Fruit fly (Drosophila melanogaster) ovary, adult (tissue): ENCODE measurements around the gene CG33189.

Source experiments
- CG17801 ChIP-seq: fragments of 200-800 bp; optimal IDR thresholded peaks from 2 replicates; lab custom pipeline; 2019; ENCODE audit warnings: missing biosample characterization, mild to moderate bottlenecking, missing genetic modification characterization, moderate library complexity; ENCODE audit not compliant: partially characterized antibody

The CG33189 gene

dm6 chr3R:8807831-8808517 lies 27.4 kb upstream of the CG33189 start:
- no peak for TF ChIP-seq CG17801 (GFP tag; lab: Kevin White, UChicago)

dm6 chr3R:8807048-8807447 lies 26.5 kb upstream of the CG33189 start:
- TF ChIP-seq CG17801 (GFP tag; lab: Kevin White, UChicago), result no peak

dm6 chr3R:8806638-8807037 lies 26.0 kb upstream of the CG33189 start:
- TF ChIP-seq CG17801 (GFP tag; lab: Kevin White, UChicago), result no peak

dm6 chr3R:8806104-8806503 lies 25.5 kb upstream of the CG33189 start, which contains the start of gene hng2:
Gene hng2, plus strand, starts transcription at chr3R:8806322.
- TF ChIP-seq CG17801 (GFP tag; lab: Kevin White, UChicago), result no peak

dm6 chr3R:8805388-8805852 lies 24.8 kb upstream of the CG33189 start, which contains the start of gene CG9839:
Gene CG9839, minus strand, starts transcription at chr3R:8805802.
- TF ChIP-seq CG17801 (GFP tag; lab: Kevin White, UChicago), result no peak

dm6 chr3R:8801126-8801762 lies 20.7 kb upstream of the CG33189 start, which contains the start of the genes Pif1A, Pif1B and CCT7:
Gene Pif1A, minus strand, starts transcription at chr3R:8801176.
Gene Pif1B, minus strand, starts transcription at chr3R:8801176.
Gene CCT7, plus strand, starts transcription at chr3R:8801564.
- TF ChIP-seq CG17801 (GFP tag; lab: Kevin White, UChicago), result no peak

- TF ChIP-seq CG17801 (GFP tag; lab: Kevin White, UChicago), result no peak
Measured at dm6 chr3R:8799866-8800265, 19.3 kb upstream of the CG33189 start.

dm6 chr3R:8798332-8798731 lies 17.7 kb upstream of the CG33189 start:
- no peak for TF ChIP-seq CG17801 (GFP tag; lab: Kevin White, UChicago)

dm6 chr3R:8794384-8794783 lies 13.8 kb upstream of the CG33189 start, which contains the start of gene Ir85a:
Gene Ir85a, plus strand, starts transcription at chr3R:8794684.
- TF ChIP-seq CG17801 (GFP tag; lab: Kevin White, UChicago), result no peak

dm6 chr3R:8793726-8794125 lies 13.1 kb upstream of the CG33189 start:
- no peak for TF ChIP-seq CG17801 (GFP tag; lab: Kevin White, UChicago)

- no peak for TF ChIP-seq CG17801 (GFP tag; lab: Kevin White, UChicago)
Measured at dm6 chr3R:8792463-8793175, 12.0 kb upstream of the CG33189 start.

dm6 chr3R:8788722-8789400 lies 8.3 kb upstream of the CG33189 start:
- TF ChIP-seq CG17801 (GFP tag; lab: Kevin White, UChicago), result no peak

dm6 chr3R:8787538-8788282 lies 7.1 kb upstream of the CG33189 start:
- TF ChIP-seq CG17801 (GFP tag; lab: Kevin White, UChicago), result no peak

dm6 chr3R:8785451-8785850 lies 4.9 kb upstream of the CG33189 start:
- TF ChIP-seq CG17801 (GFP tag; lab: Kevin White, UChicago), result no peak
